Worm (Caenorhabditis elegans): ENCODE data around the gene M02E1.4.
"Not testable (repeated sequence)": the region's sequence is repeated elsewhere in the genome, so short reads cannot be mapped to it uniquely, and the experiment has no call there.

Gene M02E1.4

ce11 chrX:312908-313307, at the start of gene M02E1.4:
Gene M02E1.4 (plus strand): TSS chrX:313274.
- TF ChIP-seq mel-28 (tag; optimal IDR thresholded peaks at IDR 0.05; ENCODE audit: borderline replicate concordance): no peak
- peak; percentile 17 for TF ChIP-seq nhr-80 (tag; optimal IDR thresholded peaks at IDR 0.05)
- peak; percentile 10 for TF ChIP-seq pha-4 (tag; optimal IDR thresholded peaks at IDR 0.05)

- TF ChIP-seq attf-3 (GFP tag; conservative IDR thresholded peaks at IDR 0.05) (no peak), B0035.1 (tag; optimal IDR thresholded peaks at IDR 0.05) (no peak), him-1 (tag; optimal IDR thresholded peaks at IDR 0.05) (no peak), ztf-18 (tag; optimal IDR thresholded peaks at IDR 0.05) (no peak), sea-2 (GFP tag; IDR thresholded peaks at IDR 0.05) (no peak), nhr-179 (tag; optimal IDR thresholded peaks at IDR 0.05) (no peak), snpc-4 (GFP tag; optimal IDR thresholded peaks at IDR 0.05) (no peak), snpc-4 (tag; optimal IDR thresholded peaks at IDR 0.05) (no peak), ztf-28 (GFP tag; IDR thresholded peaks at IDR 0.05) (no peak)
Measured at ce11 chrX:271509-271908, 41.6 kb upstream of the M02E1.4 start.

ce11 chrX:273912-274311, 39.2 kb upstream of the M02E1.4 start, which contains the start of gene Y108F1.5:
Gene Y108F1.5 (minus strand): TSS chrX:274012.
- not testable (repeated sequence) for TF ChIP-seq somi-1 (GFP tag; optimal IDR thresholded peaks at IDR 0.05); tbp1 (GFP tag; optimal IDR thresholded peaks at IDR 0.05); tbx-9 (tag; optimal IDR thresholded peaks at IDR 0.05; ENCODE audit: borderline replicate concordance)

ce11 chrX:286116-286515, 27.0 kb upstream of the M02E1.4 start, which contains the start of gene Y47C4A.1:
Gene Y47C4A.1 (minus strand): TSS chrX:286216.
- TF ChIP-seq unc-130 (GFP tag; optimal IDR thresholded peaks at IDR 0.05); Y79H2A.3 (GFP tag; conservative IDR thresholded peaks at IDR 0.05); ztf-26 (tag; optimal IDR thresholded peaks at IDR 0.05): not testable (repeated sequence)

ce11 chrX:295726-296125, 17.3 kb upstream of the M02E1.4 start:
- TF ChIP-seq hsf-1 (GFP tag; IDR thresholded peaks at IDR 0.05) (no peak), cebp-2 (GFP tag; IDR thresholded peaks at IDR 0.05) (no peak), lin-54 (GFP tag; optimal IDR thresholded peaks at IDR 0.05) (no peak), unc-62 (GFP tag; optimal IDR thresholded peaks at IDR 0.05) (no peak), Y56A3A.18 (GFP tag; IDR thresholded peaks at IDR 0.05) (no peak), Y79H2A.3 (GFP tag; conservative IDR thresholded peaks at IDR 0.05) (no peak), F52B5.7 (tag; optimal IDR thresholded peaks at IDR 0.05) (no peak), ztf-26 (tag; optimal IDR thresholded peaks at IDR 0.05) (no peak), die-1 (tag; optimal IDR thresholded peaks at IDR 0.05) (no peak), gei-17 (GFP tag; optimal IDR thresholded peaks at IDR 0.05) (no peak)

- TF ChIP-seq gei-17 (GFP tag; optimal IDR thresholded peaks at IDR 0.05) (no peak), pbrm-1 (GFP tag; IDR thresholded peaks at IDR 0.05) (no peak), cebp-1 (GFP tag; IDR thresholded peaks at IDR 0.05) (no peak), cebp-1 (tag; optimal IDR thresholded peaks at IDR 0.05) (no peak), ztf-28 (GFP tag; IDR thresholded peaks at IDR 0.05) (no peak), F23B12.7 (tag; optimal IDR thresholded peaks at IDR 0.05; ENCODE audit: insufficient read depth) (no peak), lin-40 (tag; optimal IDR thresholded peaks at IDR 0.05) (no peak)
Measured at ce11 chrX:296934-297333, 16.1 kb upstream of the M02E1.4 start, which contains the start of gene R57.2. Gene R57.2 (plus strand): TSS chrX:297234.

All from whole organism, young adult.